Worm (Caenorhabditis elegans) whole organism, L4/young adult: ENCODE measurements around the gene Y37E11AM.3.

Source experiments
- dao-5 ChIP-seq: sonication (generic microtip); optimal IDR thresholded peaks from 2 replicates; lab custom pipeline; 2016; ENCODE audit warnings: missing genotype, missing genetic modification characterization, moderate library complexity, missing compliant biosample characterization
- him-1 ChIP-seq: sonication (generic microtip); optimal IDR thresholded peaks from 2 replicates; lab custom pipeline; 2016; ENCODE audit warnings: missing genotype, missing genetic modification reagents, missing genetic modification characterization, missing compliant biosample characterization

DNA sequence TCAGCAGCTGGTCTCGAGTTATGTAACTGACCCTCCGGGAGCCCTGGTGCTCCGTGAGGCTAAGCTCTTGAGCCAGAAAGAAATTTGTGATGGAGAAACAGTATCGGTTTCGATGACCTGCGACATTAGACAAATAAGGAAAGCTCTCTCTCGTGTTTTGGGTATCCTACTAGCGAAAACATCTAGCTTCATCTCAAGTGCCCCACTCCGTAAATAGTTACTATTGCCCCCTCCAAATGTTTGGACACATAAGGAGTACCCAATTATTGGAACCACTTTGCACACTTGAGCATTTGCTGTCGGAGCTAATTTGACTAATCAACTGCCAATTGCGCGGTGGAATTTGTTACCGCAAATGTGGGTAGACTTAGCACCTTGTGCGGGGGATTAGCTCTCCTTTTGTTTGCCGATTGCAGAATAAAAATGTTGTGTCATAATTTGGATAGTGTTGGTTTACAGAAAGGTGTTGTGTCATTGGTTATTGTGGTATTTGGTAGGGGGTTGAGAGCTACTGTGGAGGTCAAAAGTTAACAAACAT lies 45.1 kb upstream of the Y37E11AM.3 start:
- no peak for TF ChIP-seq him-1
- TF ChIP-seq dao-5: no peak
